Fruit fly (Drosophila melanogaster) whole organism, embryonic: ENCODE results near the gene CheB38b.

Experiments
- Adf1 ChIP-seq: fragments of 200-800 bp; sonication (Bioruptor generic); IDR thresholded peaks from 2 replicates; pipeline ENCODE4 v1.3.6; 2022; ENCODE audit warnings: missing biosample characterization, missing genetic modification characterization
- CG10147 ChIP-seq: fragments of 200-800 bp; sonication (Bioruptor generic); optimal IDR thresholded peaks from 2 replicates; lab custom pipeline; 2019; ENCODE audit warnings: missing biosample characterization, mild to moderate bottlenecking, missing genetic modification characterization, moderate library complexity
- CG10267 ChIP-seq: fragments of 200-800 bp; sonication (Bioruptor generic); optimal IDR thresholded peaks from 2 replicates; lab custom pipeline; 2018; ENCODE audit warnings: missing biosample characterization, mild to moderate bottlenecking, missing genetic modification characterization, moderate library complexity
- CG10431 ChIP-seq: fragments of 200-800 bp; sonication (Bioruptor generic); optimal IDR thresholded peaks from 3 replicates; lab custom pipeline; 2018; ENCODE audit warnings: missing biosample characterization, mild to moderate bottlenecking, missing genetic modification characterization
- CG10462 ChIP-seq: fragments of 200-800 bp; sonication (Bioruptor generic); optimal IDR thresholded peaks from 2 replicates; lab custom pipeline; 2016; ENCODE audit warnings: missing biosample characterization, missing genetic modification characterization
- CG11456 ChIP-seq: fragments of 200-800 bp; sonication (Bioruptor generic); IDR thresholded peaks from 3 replicates; pipeline ENCODE4 v1.3.6; 2022; ENCODE audit warnings: missing biosample characterization, missing genetic modification characterization
- CG12155 ChIP-seq: fragments of 200-800 bp; sonication (Bioruptor generic); optimal IDR thresholded peaks from 3 replicates; lab custom pipeline; 2016; ENCODE audit warnings: missing biosample characterization, missing genetic modification characterization
- CG12659 ChIP-seq: fragments of 200-800 bp; sonication (Bioruptor generic); optimal IDR thresholded peaks from 3 replicates; lab custom pipeline; 2017; ENCODE audit warnings: mild to moderate bottlenecking, missing biosample characterization, missing genetic modification reagents, missing genetic modification characterization
- CG12942 ChIP-seq: fragments of 200-800 bp; sonication (Bioruptor generic); optimal IDR thresholded peaks from 3 replicates; lab custom pipeline; 2016; ENCODE audit warnings: missing biosample characterization, missing genetic modification characterization
- CG14667 ChIP-seq: fragments of 200-800 bp; sonication (Bioruptor generic); IDR thresholded peaks from 2 replicates; pipeline ENCODE4 v1.3.6; 2022; ENCODE audit warnings: missing biosample characterization, missing genetic modification characterization
- CG1792 ChIP-seq: fragments of 200-800 bp; sonication (Bioruptor generic); optimal IDR thresholded peaks from 2 replicates; lab custom pipeline; 2016; ENCODE audit warnings: missing biosample characterization, missing genetic modification characterization
- CG2202 ChIP-seq: fragments of 200-800 bp; sonication (Bioruptor generic); optimal IDR thresholded peaks from 2 replicates; lab custom pipeline; 2018; ENCODE audit warnings: missing biosample characterization, mild to moderate bottlenecking, missing genetic modification characterization
- CG2678 ChIP-seq: fragments of 200-800 bp; sonication (Bioruptor generic); optimal IDR thresholded peaks from 3 replicates; lab custom pipeline; 2019; ENCODE audit warnings: missing biosample characterization, mild to moderate bottlenecking, missing genetic modification characterization, moderate library complexity
- CG31224 ChIP-seq: fragments of 200-800 bp; sonication (Bioruptor generic); IDR thresholded peaks from 2 replicates; pipeline ENCODE4 v1.3.6; 2022; ENCODE audit warnings: missing biosample characterization, missing genetic modification characterization
- CG43689 ChIP-seq: fragments of 200-800 bp; sonication (Bioruptor generic); IDR thresholded peaks from 2 replicates; pipeline ENCODE4 v1.3.6; 2022; ENCODE audit warnings: missing biosample characterization, missing genetic modification characterization
- CG6854 ChIP-seq: fragments of 200-800 bp; sonication (Bioruptor generic); optimal IDR thresholded peaks from 3 replicates; lab custom pipeline; 2017; ENCODE audit warnings: missing biosample characterization, mild to moderate bottlenecking, missing genetic modification characterization
- CG7271 ChIP-seq: fragments of 200-800 bp; sonication (Bioruptor generic); optimal IDR thresholded peaks from 2 replicates; lab custom pipeline; 2018; ENCODE audit warnings: missing biosample characterization, mild to moderate bottlenecking, missing genetic modification characterization, moderate library complexity
- CG7786 ChIP-seq: fragments of 200-800 bp; sonication (Bioruptor generic); optimal IDR thresholded peaks from 2 replicates; lab custom pipeline; 2016; ENCODE audit warnings: missing biosample characterization, missing genetic modification characterization
- CG7839 ChIP-seq: fragments of 200-800 bp; sonication (Bioruptor generic); optimal IDR thresholded peaks from 3 replicates; lab custom pipeline; 2018; ENCODE audit warnings: missing biosample characterization, mild to moderate bottlenecking, missing genetic modification characterization, moderate library complexity
- CG8089 ChIP-seq: fragments of 200-800 bp; sonication (Bioruptor generic); optimal IDR thresholded peaks from 3 replicates; lab custom pipeline; 2016; ENCODE audit warnings: missing biosample characterization, missing genetic modification characterization
- CHES-1-like ChIP-seq: fragments of 200-800 bp; sonication (Bioruptor generic); optimal IDR thresholded peaks from 2 replicates; lab custom pipeline; 2016; ENCODE audit warnings: missing biosample characterization, missing genetic modification characterization
- D ChIP-seq, 2 experiments: fragments of 200-800 bp in 1 of 2; fragments of >200 bp in 1 of 2; sonication (Bioruptor generic) in 1 of 2; optimal IDR thresholded peaks; 2 replicates in 1 of 2; 3 replicates in 1 of 2; lab custom pipeline; 2017; ENCODE audit warnings: mild to moderate bottlenecking in 1 of 2, missing biosample characterization in 1 of 2, missing genetic modification characterization in 1 of 2, missing genetic modification reagents in 1 of 2
- D19B ChIP-seq: fragments of 200-800 bp; sonication (Bioruptor generic); optimal IDR thresholded peaks from 2 replicates; lab custom pipeline; 2017; ENCODE audit warnings: missing biosample characterization, mild to moderate bottlenecking, missing genetic modification characterization
- Eip74EF ChIP-seq, 2 experiments: fragments of 200-800 bp in 1 of 2; fragments of >200 bp in 1 of 2; sonication (Bioruptor generic) in 1 of 2; optimal IDR thresholded peaks; 2 replicates each; lab custom pipeline; 2017 to 2019; ENCODE audit warnings: missing biosample characterization in 2 of 2, missing genetic modification characterization in 2 of 2, mild to moderate bottlenecking in 1 of 2, moderate library complexity in 1 of 2
- Hey ChIP-seq: fragments of 200-800 bp; sonication (Bioruptor generic); optimal IDR thresholded peaks from 3 replicates; lab custom pipeline; 2018; ENCODE audit warnings: missing biosample characterization, mild to moderate bottlenecking, missing genetic modification characterization
- Hmx ChIP-seq: fragments of 200-800 bp; sonication (Bioruptor generic); optimal IDR thresholded peaks from 2 replicates; lab custom pipeline; 2016; ENCODE audit warnings: missing biosample characterization, missing genetic modification characterization
- Hr51 ChIP-seq, 2 experiments: fragments of 200-800 bp; sonication (Bioruptor generic); optimal IDR thresholded peaks; 2 replicates in 1 of 2; 3 replicates in 1 of 2; lab custom pipeline; 2016 to 2018; ENCODE audit warnings: missing biosample characterization in 2 of 2, missing genetic modification characterization in 2 of 2, mild to moderate bottlenecking in 1 of 2, moderate library complexity in 1 of 2
- Hr78 ChIP-seq, 2 experiments: fragments of 200-800 bp in 1 of 2; fragments of >200 bp in 1 of 2; sonication (Bioruptor generic) in 1 of 2; optimal IDR thresholded peaks; 2 replicates each; lab custom pipeline; 2017 to 2019; ENCODE audit warnings: missing biosample characterization in 2 of 2, missing genetic modification characterization in 2 of 2, mild to moderate bottlenecking in 1 of 2, moderate library complexity in 1 of 2
- MTF-1 ChIP-seq: fragments of 200-800 bp; sonication (Bioruptor generic); optimal IDR thresholded peaks from 2 replicates; lab custom pipeline; 2018; ENCODE audit warnings: missing biosample characterization, mild to moderate bottlenecking, missing genetic modification characterization, borderline replicate concordance
- Oaz ChIP-seq: fragments of 200-800 bp; sonication (Bioruptor generic); IDR thresholded peaks from 2 replicates; pipeline ENCODE4 v1.3.6; 2022; ENCODE audit warnings: missing biosample characterization, missing genetic modification characterization
- Oli ChIP-seq: fragments of 200-800 bp; sonication (Bioruptor generic); optimal IDR thresholded peaks from 2 replicates; lab custom pipeline; 2018; ENCODE audit warnings: missing biosample characterization, mild to moderate bottlenecking, missing genetic modification characterization, moderate library complexity
- Ssrp ChIP-seq: fragments of 200-800 bp; sonication (Bioruptor generic); optimal IDR thresholded peaks from 2 replicates; lab custom pipeline; 2018; ENCODE audit warnings: missing biosample characterization, mild to moderate bottlenecking, missing genetic modification characterization, moderate library complexity
- Tbp ChIP-seq: fragments of >200 bp; optimal IDR thresholded peaks from 2 replicates; lab custom pipeline; 2018; ENCODE audit warnings: missing biosample characterization, missing genetic modification characterization
- Vsx1 ChIP-seq: fragments of 200-800 bp; sonication (Bioruptor generic); optimal IDR thresholded peaks from 2 replicates; lab custom pipeline; 2017; ENCODE audit warnings: missing biosample characterization, mild to moderate bottlenecking, missing genetic modification characterization, missing genetic modification reagents
- bigmax ChIP-seq: fragments of 200-800 bp; sonication (Bioruptor generic); optimal IDR thresholded peaks from 2 replicates; lab custom pipeline; 2018; ENCODE audit warnings: missing biosample characterization, mild to moderate bottlenecking, missing genetic modification characterization
- chn ChIP-seq: fragments of 200-800 bp; sonication (Bioruptor generic); optimal IDR thresholded peaks from 2 replicates; lab custom pipeline; 2016; ENCODE audit warnings: missing biosample characterization, missing genetic modification characterization
- ci ChIP-seq: fragments of 200-800 bp; sonication (Bioruptor generic); IDR thresholded peaks from 3 replicates; pipeline ENCODE4 v1.3.6; 2022; ENCODE audit warnings: missing biosample characterization, missing genetic modification characterization
- en ChIP-seq: fragments of 200-800 bp; sonication (Bioruptor generic); optimal IDR thresholded peaks from 2 replicates; lab custom pipeline; 2016; ENCODE audit warnings: missing biosample characterization, missing genetic modification characterization
- fd96Cb ChIP-seq: fragments of 200-800 bp; sonication (Bioruptor generic); optimal IDR thresholded peaks from 2 replicates; lab custom pipeline; 2018; ENCODE audit warnings: missing biosample characterization, mild to moderate bottlenecking, missing genetic modification characterization, moderate library complexity
- fru ChIP-seq: fragments of >200 bp; optimal IDR thresholded peaks from 2 replicates; lab custom pipeline; 2017
- gcm ChIP-seq: fragments of 200-800 bp; sonication (Bioruptor generic); optimal IDR thresholded peaks from 2 replicates; lab custom pipeline; 2019; ENCODE audit warnings: missing biosample characterization, mild to moderate bottlenecking, missing genetic modification characterization, moderate library complexity
- gsb ChIP-seq: fragments of 200-800 bp; sonication (Bioruptor generic); IDR thresholded peaks from 2 replicates; pipeline ENCODE4 v1.3.6; 2022; ENCODE audit warnings: missing biosample characterization, missing genetic modification characterization
- jumu ChIP-seq: fragments of 200-800 bp; sonication (Bioruptor generic); optimal IDR thresholded peaks from 3 replicates; lab custom pipeline; 2016; ENCODE audit warnings: missing biosample characterization, missing genetic modification characterization
- run ChIP-seq: fragments of 200-800 bp; sonication (Bioruptor generic); optimal IDR thresholded peaks from 3 replicates; lab custom pipeline; 2018; ENCODE audit warnings: missing biosample characterization, mild to moderate bottlenecking, missing genetic modification characterization
- sim ChIP-seq: fragments of 200-800 bp; sonication (Bioruptor generic); IDR thresholded peaks from 2 replicates; pipeline ENCODE4 v1.3.6; 2022; ENCODE audit warnings: missing biosample characterization, missing genetic modification characterization
- toy ChIP-seq: fragments of 200-800 bp; sonication (Bioruptor generic); IDR thresholded peaks from 2 replicates; pipeline ENCODE4 v1.3.6; 2022; ENCODE audit warnings: missing biosample characterization, missing genetic modification characterization
- tx ChIP-seq: fragments of 200-800 bp; sonication (Bioruptor generic); optimal IDR thresholded peaks from 2 replicates; lab custom pipeline; 2016; ENCODE audit warnings: missing biosample characterization, missing genetic modification characterization
- yki ChIP-seq: fragments of >200 bp; optimal IDR thresholded peaks from 3 replicates; lab custom pipeline; 2018
- z ChIP-seq: fragments of 200-800 bp; sonication (Bioruptor generic); IDR thresholded peaks from 3 replicates; pipeline ENCODE4 v1.3.6; 2022; ENCODE audit warnings: missing biosample characterization, missing genetic modification characterization

The CheB38b gene

dm6 chr2L:20821249-20822024 is 4.4 kb upstream of the CheB38b start (continued):
- no peak for TF ChIP-seq en (GFP tag; lab: Kevin White, UChicago)
- no peak for TF ChIP-seq Vsx1 (GFP tag; lab: Kevin White, UChicago)
- TF ChIP-seq CG7271 (tag; lab: Kevin White, UChicago) = no peak
- TF ChIP-seq CG10147 (GFP tag; lab: Kevin White, UChicago) = no peak
- TF ChIP-seq z = peak; percentile 52; the same call in 2 of the 3 replicates
- TF ChIP-seq toy (GFP tag; lab: Robert Waterston, UW) = no peak
- no peak for TF ChIP-seq run (tag; lab: Kevin White, UChicago)
- TF ChIP-seq chn = no peak
- peak; percentile 36 for TF ChIP-seq CG10431 (GFP tag; lab: Kevin White, UChicago)
- no peak for TF ChIP-seq CG11456 (GFP tag; lab: Robert Waterston, UW)
- no peak for TF ChIP-seq Tbp (GFP tag; lab: Kevin White, UChicago)
- TF ChIP-seq Hmx = no peak
- TF ChIP-seq gcm (GFP tag; lab: Kevin White, UChicago) = no peak
- TF ChIP-seq CG14667 (GFP tag; lab: Robert Waterston, UW) = no peak
- TF ChIP-seq MTF-1 = peak; percentile 9
- TF ChIP-seq CHES-1-like = no peak
- TF ChIP-seq fd96Cb (tag; lab: Kevin White, UChicago) = no peak
- TF ChIP-seq D (optimal IDR thresholded peaks at IDR 0.05; lab: Kevin White, UChicago) = no peak
- no peak for TF ChIP-seq D (GFP tag; optimal IDR thresholded peaks at IDR 0.05; lab: Kevin White, UChicago)
- TF ChIP-seq CG12659 (GFP tag; lab: Kevin White, UChicago) = no peak
- no peak for TF ChIP-seq Hr78 (GFP tag; optimal IDR thresholded peaks at IDR 0.05; lab: Kevin White, UChicago)
- no peak for TF ChIP-seq Ssrp
- no peak for TF ChIP-seq D19B (GFP tag; lab: Kevin White, UChicago)
- no peak for TF ChIP-seq CG1792 (GFP tag; lab: Kevin White, UChicago)
- TF ChIP-seq CG2678 (tag; lab: Kevin White, UChicago) = peak; percentile 25
- no peak for TF ChIP-seq jumu (GFP tag; lab: Kevin White, UChicago)
- TF ChIP-seq CG2202 (tag; lab: Kevin White, UChicago) = no peak
- TF ChIP-seq CG43689 = no peak
- TF ChIP-seq Adf1 (GFP tag; lab: Robert Waterston, UW) = peak; percentile 46; the same call in 1 of the 2 replicates
- no peak for TF ChIP-seq CG7839
- TF ChIP-seq Eip74EF (GFP tag; optimal IDR thresholded peaks at IDR 0.05; lab: Kevin White, UChicago) = peak in 1 of 2 experiments; percentile 21
- TF ChIP-seq CG31224 (GFP tag; lab: Robert Waterston, UW) = peak; percentile 100
- no peak for TF ChIP-seq gsb (GFP tag; lab: Robert Waterston, UW)
- no peak for TF ChIP-seq bigmax (GFP tag; lab: Kevin White, UChicago)
- TF ChIP-seq Hey (tag; lab: Kevin White, UChicago) = no peak
- no peak for TF ChIP-seq Oli (tag; lab: Kevin White, UChicago)
- no peak for TF ChIP-seq CG12942 (GFP tag; lab: Kevin White, UChicago)
- TF ChIP-seq CG12155 (GFP tag; lab: Kevin White, UChicago) = no peak
- no peak for TF ChIP-seq CG7786 (GFP tag; lab: Kevin White, UChicago)
- peak; percentile 80 for TF ChIP-seq yki (lab: Kevin White, UChicago)
- TF ChIP-seq CG10462 (GFP tag; lab: Kevin White, UChicago) = no peak
- TF ChIP-seq sim (GFP tag; lab: Robert Waterston, UW) = no peak
- peak; percentile 66; the same call in 2 of the 3 replicates for TF ChIP-seq ci
- no peak for TF ChIP-seq Oaz
- TF ChIP-seq CG8089 (GFP tag; lab: Kevin White, UChicago) = no peak
- no peak for TF ChIP-seq fru (lab: Kevin White, UChicago)
- TF ChIP-seq Hr51 (GFP tag; optimal IDR thresholded peaks at IDR 0.05; lab: Kevin White, UChicago) = no peak
- no peak for TF ChIP-seq tx (GFP tag; lab: Kevin White, UChicago)
- no peak for TF ChIP-seq CG6854
- TF ChIP-seq CG10267 (tag; lab: Kevin White, UChicago) = no peak
